Worm (Caenorhabditis elegans) whole organism, young adult: Measurements from ENCODE around the gene nmt-1.

ENCODE experiments used
- D2030.7 ChIP-seq: fragments of 200-800 bp; sonication (Bioruptor generic); IDR thresholded peaks from 2 replicates; pipeline ENCODE4 v1.3.6; 2022; ENCODE audit warnings: missing genetic modification reagents, missing genetic modification characterization, missing compliant biosample characterization
- ama-1 ChIP-seq, 3 experiments: fragments of 150-350 bp in 1 of 3; sonication (generic microtip) in 2 of 3; optimal IDR thresholded peaks; 2 replicates each; lab custom pipeline; 2014 to 2018; ENCODE audit warnings: missing biosample characterization in 2 of 3, missing genetic modification characterization in 2 of 3, missing genetic modification reagents in 2 of 3
- aptf-2 ChIP-seq: fragments of 200-800 bp; sonication (Bioruptor generic); conservative IDR thresholded peaks from 2 replicates; pipeline ENCODE4 v1.3.6; 2022; ENCODE audit warnings: missing genetic modification reagents, missing genetic modification characterization, missing compliant biosample characterization
- attf-5 ChIP-seq: fragments of 200-800 bp; sonication (Bioruptor generic); optimal IDR thresholded peaks from 2 replicates; lab custom pipeline; 2018; ENCODE audit warnings: mild to moderate bottlenecking, missing genetic modification characterization, missing compliant biosample characterization
- efl-1 ChIP-seq: fragments of 150-350 bp; optimal IDR thresholded peaks from 2 replicates; lab custom pipeline; 2014; ENCODE audit warnings: missing biosample characterization, missing genetic modification reagents, missing genetic modification characterization
- egl-44 ChIP-seq: fragments of 200-800 bp; sonication (Bioruptor generic); IDR thresholded peaks from 2 replicates; pipeline ENCODE4 v1.3.6; 2022; ENCODE audit warnings: missing genetic modification reagents, missing genetic modification characterization, missing compliant biosample characterization
- ekl-4 ChIP-seq: fragments of 200-800 bp; sonication (Bioruptor generic); IDR thresholded peaks from 2 replicates; pipeline ENCODE4 v1.3.6; 2022; ENCODE audit warnings: missing genetic modification reagents, missing genetic modification characterization, missing compliant biosample characterization
- unc-130 ChIP-seq: sonication (generic microtip); optimal IDR thresholded peaks from 2 replicates; lab custom pipeline; 2016; ENCODE audit warnings: missing genetic modification reagents, missing genetic modification characterization, missing compliant biosample characterization

DNA sequence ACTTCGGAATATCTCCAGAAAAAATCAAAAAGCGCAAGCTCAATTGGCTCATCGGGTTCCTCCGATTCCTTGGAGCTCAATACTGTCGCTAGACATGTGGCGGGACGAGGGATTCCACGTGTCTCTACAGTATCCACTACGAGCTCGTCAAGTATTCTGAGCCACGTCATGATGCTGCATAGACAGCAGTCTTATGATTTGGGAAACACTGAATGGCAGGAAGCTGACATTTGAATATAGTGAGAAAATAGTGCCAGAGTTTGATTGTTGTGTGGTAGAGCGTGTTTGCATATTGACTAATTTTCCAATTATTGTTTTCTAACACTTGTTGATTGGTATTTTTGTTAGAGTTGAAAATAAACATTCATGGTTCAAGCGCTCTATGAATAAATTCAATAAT, 47.2 kb upstream of the nmt-1 start:
- TF ChIP-seq egl-44 (GFP tag; lab: Robert Waterston, UW), result no peak
- TF ChIP-seq attf-5 (GFP tag; lab: Kevin White, UChicago), result no peak
- TF ChIP-seq ama-1 (optimal IDR thresholded peaks at IDR 0.05; lab: Kevin White, UChicago), result no peak
- TF ChIP-seq ama-1 (GFP tag; optimal IDR thresholded peaks at IDR 0.05; lab: Kevin White, UChicago), result no peak
- TF ChIP-seq unc-130 (GFP tag; lab: Kevin White, UChicago), result no peak
- TF ChIP-seq efl-1, result no peak
- TF ChIP-seq ekl-4 (GFP tag; lab: Robert Waterston, UW), result no peak
- TF ChIP-seq aptf-2 (GFP tag; lab: Robert Waterston, UW), result no peak
- no peak for TF ChIP-seq D2030.7
